Worm (Caenorhabditis elegans) whole organism, young adult: ENCODE measurements around the gene smgl-2.

ENCODE experiments used
- B0261.1 ChIP-seq: sonication (generic microtip); optimal IDR thresholded peaks from 2 replicates; lab custom pipeline; 2016; ENCODE audit warnings: mild to moderate bottlenecking, missing genetic modification characterization, moderate library complexity, missing compliant biosample characterization
- F37B4.10 ChIP-seq: fragments of 200-800 bp; sonication (Bioruptor generic); IDR thresholded peaks from 2 replicates; pipeline ENCODE4 v1.3.6; 2022; ENCODE audit warnings: missing genetic modification characterization, missing compliant biosample characterization
- F55B11.4 ChIP-seq: sonication (generic microtip); optimal IDR thresholded peaks from 2 replicates; lab custom pipeline; 2016; ENCODE audit warnings: missing compliant biosample characterization, missing genetic modification characterization, borderline replicate concordance; ENCODE audit not compliant: insufficient read depth
- K11D2.4 ChIP-seq: fragments of 200-800 bp; sonication (Bioruptor generic); IDR thresholded peaks from 2 replicates; pipeline ENCODE4 v1.3.6; 2022; ENCODE audit warnings: missing genetic modification reagents, missing genetic modification characterization, missing compliant biosample characterization
- K12H6.12 ChIP-seq: fragments of 200-800 bp; sonication (Bioruptor generic); optimal IDR thresholded peaks from 2 replicates; lab custom pipeline; 2018; ENCODE audit warnings: mild to moderate bottlenecking, missing genetic modification characterization, missing compliant biosample characterization
- Y67H2A.10 ChIP-seq: fragments of 200-800 bp; sonication (Bioruptor generic); conservative IDR thresholded peaks from 2 replicates; pipeline ENCODE4 v1.3.6; 2022; ENCODE audit warnings: missing genetic modification reagents, missing genetic modification characterization, missing compliant biosample characterization
- attf-3 ChIP-seq: fragments of 200-800 bp; sonication (Bioruptor generic); conservative IDR thresholded peaks from 2 replicates; pipeline ENCODE4 v1.3.6; 2022; ENCODE audit warnings: missing genetic modification reagents, missing genetic modification characterization, missing compliant biosample characterization
- attf-5 ChIP-seq: fragments of 200-800 bp; sonication (Bioruptor generic); optimal IDR thresholded peaks from 2 replicates; lab custom pipeline; 2018; ENCODE audit warnings: mild to moderate bottlenecking, missing genetic modification characterization, missing compliant biosample characterization
- attf-6 ChIP-seq: fragments of 200-800 bp; sonication (Bioruptor generic); IDR thresholded peaks from 2 replicates; pipeline ENCODE4 v1.3.6; 2022; ENCODE audit warnings: missing genetic modification reagents, missing genetic modification characterization, missing compliant biosample characterization
- bed-1 ChIP-seq: fragments of 200-800 bp; sonication (Bioruptor generic); IDR thresholded peaks from 2 replicates; pipeline ENCODE4 v1.3.6; 2022; ENCODE audit warnings: missing genetic modification reagents, missing genetic modification characterization, missing compliant biosample characterization
- cebp-1 ChIP-seq, 2 experiments: fragments of 200-800 bp in 1 of 2; sonication (Bioruptor generic) in 1 of 2; sonication (generic microtip) in 1 of 2; IDR thresholded peaks in 1 of 2; optimal IDR thresholded peaks in 1 of 2; 2 replicates each; pipeline versions ENCODE4 v1.3.6 to Lab custom; 2017 to 2022; ENCODE audit warnings: missing compliant biosample characterization in 2 of 2, missing genetic modification characterization in 2 of 2, mild to moderate bottlenecking in 1 of 2, missing genetic modification reagents in 1 of 2, moderate library complexity in 1 of 2
- cebp-2 ChIP-seq: fragments of 200-800 bp; sonication (Bioruptor generic); IDR thresholded peaks from 2 replicates; pipeline ENCODE4 v1.3.6; 2022; ENCODE audit warnings: missing genetic modification characterization, missing compliant biosample characterization
- dox-1 ChIP-seq: fragments of 200-800 bp; sonication (Bioruptor generic); IDR thresholded peaks from 2 replicates; pipeline ENCODE4 v1.3.6; 2022; ENCODE audit warnings: missing genetic modification reagents, missing genetic modification characterization, missing compliant biosample characterization
- efl-1 ChIP-seq: fragments of 150-350 bp; optimal IDR thresholded peaks from 2 replicates; lab custom pipeline; 2014; ENCODE audit warnings: missing biosample characterization, missing genetic modification reagents, missing genetic modification characterization
- egl-18 ChIP-seq: fragments of 200-800 bp; sonication (Bioruptor generic); IDR thresholded peaks from 2 replicates; pipeline ENCODE4 v1.3.6; 2022; ENCODE audit warnings: missing genetic modification reagents, missing genetic modification characterization, missing compliant biosample characterization
- egl-44 ChIP-seq: fragments of 200-800 bp; sonication (Bioruptor generic); IDR thresholded peaks from 2 replicates; pipeline ENCODE4 v1.3.6; 2022; ENCODE audit warnings: missing genetic modification reagents, missing genetic modification characterization, missing compliant biosample characterization
- him-1 ChIP-seq: sonication (generic microtip); optimal IDR thresholded peaks from 2 replicates; lab custom pipeline; 2016; ENCODE audit warnings: missing genotype, missing genetic modification reagents, missing genetic modification characterization, missing compliant biosample characterization
- hlh-26 ChIP-seq: fragments of 200-800 bp; sonication (Bioruptor generic); conservative IDR thresholded peaks from 2 replicates; pipeline ENCODE4 v1.3.6; 2022; ENCODE audit warnings: missing genetic modification reagents, missing genetic modification characterization, missing compliant biosample characterization
- let-607 ChIP-seq, 2 experiments: fragments of 200-800 bp in 1 of 2; sonication (Bioruptor generic) in 1 of 2; sonication (generic microtip) in 1 of 2; optimal IDR thresholded peaks; 2 replicates each; lab custom pipeline; 2016 to 2018; ENCODE audit warnings: mild to moderate bottlenecking in 2 of 2, missing compliant biosample characterization in 2 of 2, missing genetic modification characterization in 2 of 2, moderate library complexity in 2 of 2, missing genotype in 1 of 2
- lin-26 ChIP-seq: fragments of 200-800 bp; sonication (Bioruptor generic); IDR thresholded peaks from 2 replicates; pipeline ENCODE4 v1.3.6; 2022; ENCODE audit warnings: missing genetic modification reagents, missing genetic modification characterization, missing compliant biosample characterization
- lin-40 ChIP-seq: sonication (generic microtip); optimal IDR thresholded peaks from 2 replicates; lab custom pipeline; 2016; ENCODE audit warnings: missing genetic modification characterization, mild to moderate bottlenecking, missing compliant biosample characterization, missing genotype, missing genetic modification reagents
- madf-3 ChIP-seq: fragments of 200-800 bp; sonication (Bioruptor generic); IDR thresholded peaks from 2 replicates; pipeline ENCODE4 v1.3.6; 2022; ENCODE audit warnings: missing genetic modification reagents, missing genetic modification characterization, missing compliant biosample characterization
- madf-8 ChIP-seq: fragments of 200-800 bp; sonication (Bioruptor generic); conservative IDR thresholded peaks from 2 replicates; pipeline ENCODE4 v1.3.6; 2022; ENCODE audit warnings: missing genetic modification reagents, missing genetic modification characterization, missing compliant biosample characterization
- mcd-1 ChIP-seq: fragments of 200-800 bp; sonication (Bioruptor generic); IDR thresholded peaks from 2 replicates; pipeline ENCODE4 v1.3.6; 2022; ENCODE audit warnings: missing genetic modification reagents, missing genetic modification characterization, missing compliant biosample characterization
- mel-28 ChIP-seq: sonication (generic microtip); optimal IDR thresholded peaks from 2 replicates; lab custom pipeline; 2016; ENCODE audit warnings: borderline replicate concordance, mild to moderate bottlenecking, missing genetic modification characterization, missing compliant biosample characterization
- nfyb-1 ChIP-seq: fragments of 200-800 bp; sonication (Bioruptor generic); IDR thresholded peaks from 2 replicates; pipeline ENCODE4 v1.3.6; 2022; ENCODE audit warnings: missing genetic modification reagents, missing genetic modification characterization, missing compliant biosample characterization
- nhr-120 ChIP-seq: fragments of 200-800 bp; sonication (Bioruptor generic); IDR thresholded peaks from 2 replicates; pipeline ENCODE4 v1.3.6; 2022; ENCODE audit warnings: missing genetic modification characterization, missing compliant biosample characterization
- nhr-80 ChIP-seq: sonication (generic microtip); optimal IDR thresholded peaks from 2 replicates; lab custom pipeline; 2016; ENCODE audit warnings: missing genetic modification characterization, missing compliant biosample characterization
- pbrm-1 ChIP-seq: fragments of 200-800 bp; sonication (Bioruptor generic); IDR thresholded peaks from 2 replicates; pipeline ENCODE4 v1.3.6; 2022; ENCODE audit warnings: missing genetic modification reagents, missing genetic modification characterization, missing compliant biosample characterization
- pha-4 ChIP-seq: fragments of 150-350 bp; sonication (generic microtip); optimal IDR thresholded peaks from 2 replicates; lab custom pipeline; 2014; ENCODE audit warnings: missing biosample characterization, missing genetic modification reagents, missing genetic modification characterization
- repo-1 ChIP-seq: sonication (generic microtip); optimal IDR thresholded peaks from 2 replicates; lab custom pipeline; 2017; ENCODE audit warnings: mild to moderate bottlenecking, missing genetic modification characterization, missing compliant biosample characterization
- sdz-38 ChIP-seq: sonication (generic microtip); optimal IDR thresholded peaks from 2 replicates; lab custom pipeline; 2016; ENCODE audit warnings: missing genotype, missing genetic modification characterization, missing compliant biosample characterization
- snpc-4 ChIP-seq, 5 experiments: fragments of 150-350 bp in 1 of 5; sonication (generic microtip) in 4 of 5; optimal IDR thresholded peaks; 2 replicates each; lab custom pipeline; 2014 to 2018; ENCODE audit warnings: missing genetic modification characterization in 5 of 5, missing biosample characterization in 3 of 5, antibody characterized with exemption in 2 of 5, mild to moderate bottlenecking in 2 of 5, missing compliant biosample characterization in 2 of 5, missing genotype in 2 of 5, moderate library complexity in 2 of 5, missing genetic modification reagents in 1 of 5
- tbx-9 ChIP-seq: sonication (generic microtip); optimal IDR thresholded peaks from 2 replicates; lab custom pipeline; 2016; ENCODE audit warnings: borderline replicate concordance, missing genetic modification characterization, inconsistent platforms, missing compliant biosample characterization
- zim-3 ChIP-seq: sonication (generic microtip); optimal IDR thresholded peaks from 2 replicates; lab custom pipeline; 2017; ENCODE audit warnings: mild to moderate bottlenecking, missing genetic modification characterization, moderate library complexity, missing compliant biosample characterization
- ztf-22 ChIP-seq: fragments of 200-800 bp; sonication (Bioruptor generic); optimal IDR thresholded peaks from 2 replicates; lab custom pipeline; 2018; ENCODE audit warnings: mild to moderate bottlenecking, missing genetic modification characterization, moderate library complexity, missing compliant biosample characterization
- ztf-25 ChIP-seq: fragments of 200-800 bp; sonication (Bioruptor generic); IDR thresholded peaks from 2 replicates; pipeline ENCODE4 v1.3.6; 2022; ENCODE audit warnings: missing genetic modification reagents, missing genetic modification characterization, missing compliant biosample characterization

smgl-2 gene

DNA sequence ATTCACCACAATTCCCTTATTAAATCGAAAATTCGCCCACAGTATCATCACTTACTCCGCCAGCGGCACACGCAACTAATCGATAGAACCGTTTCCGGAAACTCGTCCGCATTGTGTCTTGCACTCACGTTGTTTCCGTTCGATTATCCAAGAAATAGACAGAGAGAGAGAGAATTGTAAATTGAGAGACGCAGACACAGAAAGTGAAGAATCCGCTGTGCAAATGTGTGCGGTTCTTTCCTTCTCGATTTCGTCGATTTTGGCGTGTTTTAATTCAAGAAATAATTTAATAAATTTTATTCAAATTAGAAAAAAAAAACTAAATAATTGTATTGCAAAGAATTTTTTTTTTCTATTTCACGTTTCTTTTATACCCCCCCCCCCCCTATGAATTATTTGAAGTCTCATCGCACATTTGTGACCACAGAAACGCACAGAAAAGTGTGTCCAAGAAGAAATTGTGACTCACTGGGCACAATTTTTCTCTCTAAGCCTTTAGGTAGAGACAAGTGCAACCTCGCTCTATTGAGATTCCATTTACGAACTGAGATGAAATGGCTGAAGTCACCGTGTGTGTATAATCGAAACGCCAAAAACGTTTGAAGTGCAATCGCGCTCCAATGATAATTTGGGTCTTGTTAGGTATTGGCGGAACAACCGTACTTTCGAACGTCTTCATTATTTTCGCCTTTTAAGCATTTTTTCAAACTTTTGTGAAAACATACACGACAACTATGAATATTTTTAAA is 12.9 kb downstream of the smgl-2 start, which contains the start of gene nape-2 (continued):
- TF ChIP-seq attf-5 (GFP tag; lab: Kevin White, UChicago) = peak; percentile 51
- no peak for TF ChIP-seq zim-3 (tag; lab: Kevin White, UChicago)
- no peak for TF ChIP-seq F55B11.4 (tag; lab: Kevin White, UChicago)
- no peak for TF ChIP-seq repo-1 (tag; lab: Kevin White, UChicago)
- TF ChIP-seq madf-8 = no peak
- no peak for TF ChIP-seq mel-28 (tag; lab: Kevin White, UChicago)
- no peak for TF ChIP-seq cebp-1 (GFP tag; IDR thresholded peaks at IDR 0.05; lab: Robert Waterston, UW)
- peak; percentile 19 for TF ChIP-seq cebp-1 (tag; optimal IDR thresholded peaks at IDR 0.05; lab: Kevin White, UChicago)

DNA sequence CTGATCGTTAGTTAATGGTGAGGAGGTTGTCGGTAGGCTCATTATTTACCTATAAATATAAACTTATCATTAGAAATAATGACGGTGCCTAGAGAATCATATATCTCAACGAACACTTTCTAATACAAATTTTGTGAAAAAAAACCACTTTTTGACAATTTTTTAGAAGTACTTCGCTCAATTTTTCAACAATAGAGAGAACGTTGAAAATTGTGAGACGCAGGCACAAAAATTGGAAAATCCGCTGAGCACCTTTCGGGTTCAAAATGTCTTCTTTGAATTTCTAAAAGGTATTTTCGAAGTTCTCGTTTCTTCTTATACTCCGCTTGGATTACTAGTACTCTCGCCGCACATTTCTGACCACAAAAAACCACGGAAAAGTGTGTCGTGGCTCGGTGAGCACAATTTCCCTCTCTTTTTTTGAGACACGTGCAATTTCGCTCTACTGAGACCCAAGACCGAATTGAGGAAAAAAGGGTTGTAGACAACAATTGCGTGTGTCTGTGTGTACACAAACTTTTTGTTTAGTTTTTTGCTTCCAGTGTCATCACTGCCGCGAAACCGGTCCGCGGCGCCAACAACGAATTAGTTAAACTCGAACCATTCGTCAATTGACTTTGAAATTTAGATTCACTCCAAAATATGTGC is 15.0 kb downstream of the smgl-2 start, which contains the start of gene nape-1:
Gene nape-1, minus strand, starts transcription at position 51 of the 648 bp plus-strand sequence.
- TF ChIP-seq lin-26 (0 out of 2 replicates have a peak, but pooled peaks have one; percentile 22), nhr-80 (tag; lab: Kevin White, UChicago) (peak; percentile 72), hlh-26 (GFP tag; lab: Robert Waterston, UW) (no peak), pha-4 (tag; lab: Kevin White, UChicago) (peak; percentile 91), repo-1 (tag; lab: Kevin White, UChicago) (no peak), lin-40 (peak; percentile 23), dox-1 (GFP tag; lab: Robert Waterston, UW) (peak; percentile 32; the same call in 1 of the 2 replicates), Y67H2A.10 (no peak), K12H6.12 (peak; percentile 10), cebp-1 (GFP tag; IDR thresholded peaks at IDR 0.05; lab: Robert Waterston, UW) (no peak), cebp-1 (tag; optimal IDR thresholded peaks at IDR 0.05; lab: Kevin White, UChicago) (peak; percentile 25), attf-5 (GFP tag; lab: Kevin White, UChicago) (peak; percentile 65), mcd-1 (peak; percentile 58), ztf-25 (no peak), let-607 (tag; optimal IDR thresholded peaks at IDR 0.05; lab: Kevin White, UChicago) (peak; percentile 6 to 7), nhr-120 (GFP tag; lab: Robert Waterston, UW) (no peak), K11D2.4 (GFP tag; lab: Robert Waterston, UW) (peak; percentile 51; the same call in 1 of the 2 replicates)

DNA sequence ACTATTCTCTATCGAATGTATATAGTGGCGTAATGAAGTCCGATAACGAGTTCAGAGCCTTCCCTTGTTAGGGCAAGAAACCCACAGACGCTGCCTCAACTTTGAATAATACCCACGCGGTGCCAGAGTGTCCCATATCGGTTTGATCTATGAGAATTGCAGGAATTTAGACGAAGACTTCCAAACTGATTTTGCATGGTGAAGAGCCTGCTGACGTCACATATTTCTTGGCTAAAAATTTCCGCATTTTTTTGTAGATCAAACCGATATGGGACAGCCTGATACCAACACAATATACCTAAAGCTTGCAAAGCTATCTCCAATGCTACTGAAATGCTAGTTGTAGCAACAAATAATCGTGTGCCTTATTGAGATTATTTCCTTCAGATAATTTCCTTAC is 15.9 kb downstream of the smgl-2 start:
- TF ChIP-seq egl-18 (GFP tag; lab: Robert Waterston, UW) (no peak), lin-40 (no peak), hlh-26 (GFP tag; lab: Robert Waterston, UW) (no peak), B0261.1 (tag; lab: Kevin White, UChicago) (no peak), efl-1 (no peak), attf-3 (GFP tag; lab: Robert Waterston, UW) (no peak), attf-6 (GFP tag; lab: Robert Waterston, UW) (no peak), egl-44 (no peak), F37B4.10 (GFP tag; lab: Robert Waterston, UW) (no peak), snpc-4 (GFP tag; optimal IDR thresholded peaks at IDR 0.05; lab: Kevin White, UChicago) (no peak), snpc-4 (tag; optimal IDR thresholded peaks at IDR 0.05; lab: Kevin White, UChicago) (no peak), bed-1 (GFP tag; lab: Robert Waterston, UW) (no peak), cebp-2 (no peak), madf-3 (no peak), sdz-38 (no peak), pbrm-1 (GFP tag; lab: Robert Waterston, UW) (no peak), ztf-22 (no peak), tbx-9 (tag; lab: Kevin White, UChicago) (no peak), nfyb-1 (no peak), him-1 (tag; lab: Kevin White, UChicago) (no peak)
- TF ChIP-seq, all 124 proteins: peak for 0
